Worm (Caenorhabditis elegans) whole organism, L4 larva: ENCODE data around the gene T20G5.12.

Experiments
- F10B5.3 ChIP-seq: sonication (generic microtip); optimal IDR thresholded peaks from 2 replicates; lab custom pipeline; 2016; ENCODE audit warnings: mild to moderate bottlenecking, missing genetic modification characterization, missing compliant biosample characterization
- F37D6.2 ChIP-seq: sonication (generic microtip); optimal IDR thresholded peaks from 2 replicates; lab custom pipeline; 2016; ENCODE audit warnings: mild to moderate bottlenecking, missing genetic modification characterization, missing compliant biosample characterization
- F44E2.7 ChIP-seq: fragments of 200-800 bp; sonication (Bioruptor generic); IDR thresholded peaks from 2 replicates; pipeline ENCODE4 v2.1.2; 2022; ENCODE audit warnings: missing genetic modification characterization, missing compliant biosample characterization
- T20F7.1 ChIP-seq: fragments of 200-800 bp; sonication (Bioruptor generic); optimal IDR thresholded peaks from 2 replicates; lab custom pipeline; 2018; ENCODE audit warnings: mild to moderate bottlenecking, missing genetic modification characterization, missing compliant biosample characterization
- Y105C5A.15 ChIP-seq: fragments of 200-800 bp; sonication (Bioruptor generic); IDR thresholded peaks from 2 replicates; pipeline ENCODE4 v1.3.6; 2022; ENCODE audit warnings: missing genetic modification characterization, missing compliant biosample characterization
- ZK546.5 ChIP-seq, 2 experiments: sonication (generic microtip); optimal IDR thresholded peaks; 2 replicates each; lab custom pipeline; 2017; ENCODE audit warnings: missing biosample characterization in 2 of 2, missing genetic modification characterization in 2 of 2
- aly-2 ChIP-seq: sonication (generic microtip); optimal IDR thresholded peaks from 2 replicates; lab custom pipeline; 2018; ENCODE audit warnings: missing biosample characterization, missing genetic modification characterization
- attf-4 ChIP-seq: sonication (generic microtip); optimal IDR thresholded peaks from 3 replicates; lab custom pipeline; 2017; ENCODE audit warnings: missing biosample characterization, missing genetic modification characterization
- ceh-44 ChIP-seq: fragments of 200-800 bp; sonication (Bioruptor generic); IDR thresholded peaks from 2 replicates; pipeline ENCODE4 v1.3.6; 2022; ENCODE audit warnings: missing genetic modification reagents, missing genetic modification characterization, missing compliant biosample characterization
- cey-2 ChIP-seq: sonication (generic microtip); optimal IDR thresholded peaks from 3 replicates; lab custom pipeline; 2017; ENCODE audit warnings: missing genetic modification characterization, mild to moderate bottlenecking, missing compliant biosample characterization, antibody characterized with exemption, borderline replicate concordance; ENCODE audit not compliant: insufficient read depth
- daf-12 ChIP-seq: fragments of 150-350 bp; optimal IDR thresholded peaks from 2 replicates; lab custom pipeline; 2014; ENCODE audit warnings: missing biosample characterization, missing genetic modification reagents, missing genetic modification characterization
- daf-8 ChIP-seq: fragments of 200-800 bp; sonication (Bioruptor generic); IDR thresholded peaks from 2 replicates; pipeline ENCODE4 v1.3.6; 2022; ENCODE audit warnings: missing genetic modification characterization, missing compliant biosample characterization
- dmd-6 ChIP-seq: fragments of 200-800 bp; sonication (Bioruptor generic); IDR thresholded peaks from 2 replicates; pipeline ENCODE4 v1.3.6; 2022; ENCODE audit warnings: missing genetic modification reagents, missing genetic modification characterization, missing compliant biosample characterization
- dmd-8 ChIP-seq: fragments of 200-800 bp; sonication (Bioruptor generic); IDR thresholded peaks from 2 replicates; pipeline ENCODE4 v1.3.6; 2022; ENCODE audit warnings: missing genetic modification characterization, missing compliant biosample characterization
- dpl-1 ChIP-seq: fragments of 150-350 bp; optimal IDR thresholded peaks from 2 replicates; lab custom pipeline; 2014; ENCODE audit warnings: missing biosample characterization, missing genetic modification reagents, missing genetic modification characterization
- dve-1 ChIP-seq: sonication (generic microtip); optimal IDR thresholded peaks from 2 replicates; lab custom pipeline; 2017; ENCODE audit warnings: antibody characterized with exemption, mild to moderate bottlenecking, missing genetic modification characterization, missing compliant biosample characterization; ENCODE audit not compliant: insufficient read depth
- egl-43 ChIP-seq: fragments of 200-800 bp; sonication (Bioruptor generic); IDR thresholded peaks from 2 replicates; pipeline ENCODE4 v1.3.6; 2022; ENCODE audit warnings: missing genetic modification reagents, missing genetic modification characterization, missing compliant biosample characterization
- hmg-1.1 ChIP-seq: fragments of 200-800 bp; sonication (Bioruptor generic); IDR thresholded peaks from 2 replicates; pipeline ENCODE4 v1.3.6; 2022; ENCODE audit warnings: missing genetic modification reagents, missing genetic modification characterization, missing compliant biosample characterization
- lim-7 ChIP-seq: fragments of 200-800 bp; sonication (Bioruptor generic); IDR thresholded peaks from 2 replicates; pipeline ENCODE4 v1.3.6; 2022; ENCODE audit warnings: missing genetic modification characterization, missing compliant biosample characterization
- lin-29 ChIP-seq: fragments of 200-800 bp; sonication (Bioruptor generic); IDR thresholded peaks from 2 replicates; pipeline ENCODE4 v1.3.6; 2022; ENCODE audit warnings: missing genetic modification reagents, missing genetic modification characterization, missing compliant biosample characterization
- lin-39 ChIP-seq: fragments of 150-350 bp; optimal IDR thresholded peaks from 2 replicates; lab custom pipeline; 2014; ENCODE audit warnings: missing biosample characterization, missing genetic modification reagents, missing genetic modification characterization
- lsy-2 ChIP-seq, 2 experiments: fragments of 150-350 bp in 1 of 2; sonication (generic microtip) in 1 of 2; optimal IDR thresholded peaks; 2 replicates each; lab custom pipeline; 2014 to 2017; ENCODE audit warnings: missing biosample characterization in 2 of 2, missing genetic modification characterization in 2 of 2
- madf-5 ChIP-seq, 2 experiments: fragments of 200-800 bp; sonication (Bioruptor generic); IDR thresholded peaks; 2 replicates each; pipeline ENCODE4 v1.3.6; 2022; ENCODE audit warnings: missing compliant biosample characterization in 2 of 2, missing genetic modification characterization in 2 of 2
- mdt-29 ChIP-seq: fragments of 200-800 bp; sonication (Bioruptor generic); IDR thresholded peaks from 2 replicates; pipeline ENCODE4 v1.3.6; 2022; ENCODE audit warnings: missing genetic modification reagents, missing genetic modification characterization, missing compliant biosample characterization
- mep-1 ChIP-seq: fragments of 150-350 bp; sonication (generic microtip); optimal IDR thresholded peaks from 3 replicates; lab custom pipeline; 2014; ENCODE audit warnings: missing biosample characterization, missing genetic modification characterization
- mxl-2 ChIP-seq: fragments of 200-800 bp; sonication (Bioruptor generic); conservative IDR thresholded peaks from 2 replicates; pipeline ENCODE4 v1.3.6; 2022; ENCODE audit warnings: missing genetic modification reagents, missing genetic modification characterization, missing compliant biosample characterization
- nhr-102 ChIP-seq: sonication (generic microtip); optimal IDR thresholded peaks from 2 replicates; lab custom pipeline; 2016; ENCODE audit warnings: mild to moderate bottlenecking, missing genetic modification characterization, moderate library complexity, missing compliant biosample characterization
- nhr-111 ChIP-seq: fragments of 200-800 bp; sonication (Bioruptor generic); optimal IDR thresholded peaks from 2 replicates; lab custom pipeline; 2018; ENCODE audit warnings: mild to moderate bottlenecking, missing genetic modification characterization, missing compliant biosample characterization
- nhr-237 ChIP-seq: sonication (generic microtip); optimal IDR thresholded peaks from 2 replicates; lab custom pipeline; 2017; ENCODE audit warnings: missing biosample characterization, missing genetic modification characterization
- nhr-42 ChIP-seq: fragments of 200-800 bp; sonication (Bioruptor generic); IDR thresholded peaks from 2 replicates; pipeline ENCODE4 v1.3.6; 2022; ENCODE audit warnings: missing genetic modification characterization, missing compliant biosample characterization
- pha-4 ChIP-seq, 2 experiments: fragments of 150-350 bp in 1 of 2; fragments of 200-800 bp in 1 of 2; sonication (Bioruptor generic) in 1 of 2; IDR thresholded peaks in 1 of 2; optimal IDR thresholded peaks in 1 of 2; 2 replicates each; pipeline versions ENCODE4 v1.3.6 to Lab custom; 2014 to 2022; ENCODE audit warnings: missing genetic modification characterization in 2 of 2, missing genetic modification reagents in 2 of 2, missing biosample characterization in 1 of 2, missing compliant biosample characterization in 1 of 2
- pqm-1 ChIP-seq: sonication (generic microtip); optimal IDR thresholded peaks from 2 replicates; lab custom pipeline; 2017; ENCODE audit warnings: missing biosample characterization, missing genetic modification characterization
- saeg-2 ChIP-seq: fragments of 200-800 bp; sonication (Bioruptor generic); IDR thresholded peaks from 2 replicates; pipeline ENCODE4 v1.3.6; 2022; ENCODE audit warnings: missing genetic modification reagents, missing genetic modification characterization, missing compliant biosample characterization
- skn-1 ChIP-seq: fragments of 150-350 bp; optimal IDR thresholded peaks from 2 replicates; lab custom pipeline; 2014; ENCODE audit warnings: missing biosample characterization, missing genetic modification characterization
- snpc-1.2 ChIP-seq: fragments of 200-800 bp; sonication (Bioruptor generic); IDR thresholded peaks from 2 replicates; pipeline ENCODE4 v1.3.6; 2022; ENCODE audit warnings: missing genetic modification reagents, missing genetic modification characterization, missing compliant biosample characterization
- snpc-4 ChIP-seq: fragments of 150-350 bp; optimal IDR thresholded peaks from 2 replicates; lab custom pipeline; 2014; ENCODE audit warnings: missing biosample characterization, missing genetic modification characterization
- spr-1 ChIP-seq: sonication (generic microtip); optimal IDR thresholded peaks from 2 replicates; lab custom pipeline; 2016; ENCODE audit warnings: mild to moderate bottlenecking, missing genetic modification characterization, missing compliant biosample characterization
- spr-3 ChIP-seq: fragments of 200-800 bp; sonication (Bioruptor generic); optimal IDR thresholded peaks from 2 replicates; lab custom pipeline; 2018; ENCODE audit warnings: mild to moderate bottlenecking, missing genetic modification characterization, missing compliant biosample characterization
- tra-1 ChIP-seq: fragments of 200-800 bp; sonication (Bioruptor generic); IDR thresholded peaks from 2 replicates; pipeline ENCODE4 v1.3.6; 2022; ENCODE audit warnings: missing genetic modification reagents, missing genetic modification characterization, missing compliant biosample characterization
- vab-7 ChIP-seq: fragments of 200-800 bp; sonication (Bioruptor generic); IDR thresholded peaks from 2 replicates; pipeline ENCODE4 v1.3.6; 2022; ENCODE audit warnings: missing genetic modification reagents, missing genetic modification characterization, missing compliant biosample characterization
- zip-2 ChIP-seq: fragments of 150-350 bp; optimal IDR thresholded peaks from 2 replicates; lab custom pipeline; 2014; ENCODE audit warnings: missing biosample characterization, missing genetic modification characterization
- ztf-11 ChIP-seq: fragments of 150-350 bp; optimal IDR thresholded peaks from 2 replicates; lab custom pipeline; 2014; ENCODE audit warnings: missing biosample characterization, missing genetic modification characterization

T20G5.12 gene

ce11 chrIII:10197416-10197815, 4.0 kb upstream of the T20G5.12 start, which contains the start of gene dod-6:
dod-6 (plus strand) TSS chrIII:10197716.
- TF ChIP-seq daf-12 (tag; lab: Kevin White, UChicago) (no peak), lin-29 (no peak), T20F7.1 (no peak), F37D6.2 (no peak), lsy-2 (tag; optimal IDR thresholded peaks at IDR 0.05; lab: Kevin White, UChicago) (no peak), attf-4 (tag; lab: Kevin White, UChicago) (no peak), madf-5 (GFP tag; IDR thresholded peaks at IDR 0.05; lab: Robert Waterston, UW) (no peak), egl-43 (GFP tag; lab: Robert Waterston, UW) (no peak), nhr-111 (GFP tag; lab: Kevin White, UChicago) (no peak), hmg-1.1 (GFP tag; lab: Robert Waterston, UW) (no peak), snpc-4 (tag; lab: Kevin White, UChicago) (no peak), dpl-1 (no peak), vab-7 (no peak), spr-3 (GFP tag; lab: Kevin White, UChicago) (no peak), nhr-42 (GFP tag; lab: Robert Waterston, UW) (no peak)

ce11 chrIII:10199052-10199451, 2.4 kb upstream of the T20G5.12 start, which contains the start of gene T20G5.8:
T20G5.8 (plus strand) TSS chrIII:10199352.
- TF ChIP-seq F10B5.3 (tag; lab: Kevin White, UChicago): no peak
- no peak for TF ChIP-seq spr-1
- no peak for TF ChIP-seq dve-1 (tag; lab: Kevin White, UChicago)
- no peak for TF ChIP-seq pqm-1
- no peak for TF ChIP-seq mxl-2 (GFP tag; lab: Robert Waterston, UW)
- no peak for TF ChIP-seq attf-4 (tag; lab: Kevin White, UChicago)
- TF ChIP-seq ceh-44: no peak
- TF ChIP-seq ztf-11 (tag; lab: Kevin White, UChicago): no peak
- TF ChIP-seq tra-1 (GFP tag; lab: Robert Waterston, UW): no peak
- TF ChIP-seq snpc-1.2 (GFP tag; lab: Robert Waterston, UW): no peak
- TF ChIP-seq dmd-6 (GFP tag; lab: Robert Waterston, UW): no peak
- no peak for TF ChIP-seq cey-2 (tag; lab: Kevin White, UChicago)
- no peak for TF ChIP-seq mep-1 (tag; lab: Kevin White, UChicago)
- TF ChIP-seq lim-7 (GFP tag; lab: Robert Waterston, UW): no peak
- no peak for TF ChIP-seq lin-29
- no peak for TF ChIP-seq lin-39 (tag; lab: Kevin White, UChicago)
- no peak for TF ChIP-seq T20F7.1
- TF ChIP-seq hmg-1.1 (GFP tag; lab: Robert Waterston, UW): no peak
- no peak for TF ChIP-seq skn-1 (tag; lab: Kevin White, UChicago)

ce11 chrIII:10202391-10202790, 987 bp downstream of the T20G5.12 start:
- TF ChIP-seq Y105C5A.15 (GFP tag; lab: Robert Waterston, UW) (no peak), dmd-8 (GFP tag; lab: Robert Waterston, UW) (no peak), zip-2 (tag; lab: Kevin White, UChicago) (no peak), aly-2 (tag; lab: Kevin White, UChicago) (no peak), saeg-2 (GFP tag; lab: Robert Waterston, UW) (no peak), nhr-42 (GFP tag; lab: Robert Waterston, UW) (no peak), pha-4 (GFP tag; IDR thresholded peaks at IDR 0.05; lab: Robert Waterston, UW) (no peak), pha-4 (tag; optimal IDR thresholded peaks at IDR 0.05; lab: Kevin White, UChicago) (no peak), spr-1 (no peak), mdt-29 (GFP tag; lab: Robert Waterston, UW) (no peak), nhr-237 (tag; lab: Kevin White, UChicago) (no peak), nhr-102 (no peak), F44E2.7 (GFP tag; lab: Robert Waterston, UW) (no peak), ZK546.5 (tag; optimal IDR thresholded peaks at IDR 0.05; lab: Kevin White, UChicago) (no peak), daf-8 (GFP tag; lab: Robert Waterston, UW) (no peak)
- TF ChIP-seq, all 104 proteins: peak for 0
